Worm (Caenorhabditis elegans) whole organism, L1 larva: ENCODE data around the gene cec-4.

ENCODE experiments used
- C34B4.2 ChIP-seq: sonication (generic microtip); optimal IDR thresholded peaks from 2 replicates; lab custom pipeline; 2017; ENCODE audit warnings: mild to moderate bottlenecking, missing genetic modification characterization, missing compliant biosample characterization
- aly-2 ChIP-seq: fragments of 150-350 bp; optimal IDR thresholded peaks from 2 replicates; lab custom pipeline; 2014; ENCODE audit warnings: missing biosample characterization, missing genetic modification characterization
- ama-1 ChIP-seq: fragments of 150-350 bp; optimal IDR thresholded peaks from 2 replicates; lab custom pipeline; 2014
- egl-27 ChIP-seq, 2 experiments: fragments of 150-350 bp in 1 of 2; sonication (generic microtip); optimal IDR thresholded peaks; 3 replicates each; lab custom pipeline; 2017 to 2018; ENCODE audit warnings: missing biosample characterization in 2 of 2, missing genetic modification characterization in 2 of 2, missing genetic modification reagents in 2 of 2
- lin-14 ChIP-seq: fragments of 200-800 bp; sonication (Bioruptor generic); optimal IDR thresholded peaks from 2 replicates; lab custom pipeline; 2018; ENCODE audit warnings: mild to moderate bottlenecking, missing genetic modification characterization, moderate library complexity, missing compliant biosample characterization
- lsy-2 ChIP-seq, 2 experiments: fragments of 150-350 bp; optimal IDR thresholded peaks; 2 replicates each; lab custom pipeline; 2014; ENCODE audit warnings: missing biosample characterization in 2 of 2, missing genetic modification characterization in 2 of 2
- nhr-11 ChIP-seq: fragments of 150-350 bp; optimal IDR thresholded peaks from 2 replicates; lab custom pipeline; 2014; ENCODE audit warnings: missing biosample characterization, missing genetic modification characterization
- skn-1 ChIP-seq: fragments of 150-350 bp; optimal IDR thresholded peaks from 2 replicates; lab custom pipeline; 2014; ENCODE audit warnings: missing biosample characterization, missing genetic modification characterization
- unc-30 ChIP-seq: sonication (generic microtip); optimal IDR thresholded peaks from 2 replicates; lab custom pipeline; 2017; ENCODE audit warnings: missing biosample characterization, missing genetic modification characterization
- unc-62 ChIP-seq: fragments of 150-350 bp; optimal IDR thresholded peaks from 2 replicates; lab custom pipeline; 2014; ENCODE audit warnings: missing biosample characterization, missing genetic modification reagents, missing genetic modification characterization

- TF ChIP-seq unc-62 (GFP tag; lab: Kevin White, UChicago): no peak
- TF ChIP-seq C34B4.2: no peak
- TF ChIP-seq egl-27 (tag; optimal IDR thresholded peaks at IDR 0.05; lab: Kevin White, UChicago): no peak
- no peak for TF ChIP-seq ama-1 (lab: Kevin White, UChicago)
- no peak for TF ChIP-seq skn-1 (tag; lab: Kevin White, UChicago)
- TF ChIP-seq unc-30 (tag; lab: Kevin White, UChicago): no peak
- peak; percentile 63 for TF ChIP-seq lin-14 (GFP tag; lab: Kevin White, UChicago)
- peak; percentile 81 for TF ChIP-seq aly-2 (tag; lab: Kevin White, UChicago)
- no peak for TF ChIP-seq nhr-11 (tag; lab: Kevin White, UChicago)
- TF ChIP-seq lsy-2 (tag; optimal IDR thresholded peaks at IDR 0.05; lab: Kevin White, UChicago): peak in 1 of 2 experiments; percentile 3
Measured at ce11 chrIV:7623868-7624267, 48.4 kb downstream of the cec-4 start.
